Worm (Caenorhabditis elegans) whole organism, L4/young adult: ENCODE data around the gene C09H10.4.

ENCODE experiments used
- W03F9.2 ChIP-seq: fragments of 150-350 bp; optimal IDR thresholded peaks from 2 replicates; lab custom pipeline; 2014; ENCODE audit warnings: missing biosample characterization, missing genetic modification characterization
- dao-5 ChIP-seq: sonication (generic microtip); optimal IDR thresholded peaks from 2 replicates; lab custom pipeline; 2016; ENCODE audit warnings: missing genotype, missing genetic modification characterization, moderate library complexity, missing compliant biosample characterization
- him-1 ChIP-seq: sonication (generic microtip); optimal IDR thresholded peaks from 2 replicates; lab custom pipeline; 2016; ENCODE audit warnings: missing genotype, missing genetic modification reagents, missing genetic modification characterization, missing compliant biosample characterization

- TF ChIP-seq him-1 (no peak), dao-5 (tag; lab: Kevin White, UChicago) (no peak), W03F9.2 (tag; lab: Kevin White, UChicago) (peak; percentile 64)
These were observed 3.1 kb downstream of the C09H10.4 start for ce11 chrII:11103052-11103451.
